Worm (Caenorhabditis elegans): ENCODE data around the gene npp-25.

npp-25 gene

DNA sequence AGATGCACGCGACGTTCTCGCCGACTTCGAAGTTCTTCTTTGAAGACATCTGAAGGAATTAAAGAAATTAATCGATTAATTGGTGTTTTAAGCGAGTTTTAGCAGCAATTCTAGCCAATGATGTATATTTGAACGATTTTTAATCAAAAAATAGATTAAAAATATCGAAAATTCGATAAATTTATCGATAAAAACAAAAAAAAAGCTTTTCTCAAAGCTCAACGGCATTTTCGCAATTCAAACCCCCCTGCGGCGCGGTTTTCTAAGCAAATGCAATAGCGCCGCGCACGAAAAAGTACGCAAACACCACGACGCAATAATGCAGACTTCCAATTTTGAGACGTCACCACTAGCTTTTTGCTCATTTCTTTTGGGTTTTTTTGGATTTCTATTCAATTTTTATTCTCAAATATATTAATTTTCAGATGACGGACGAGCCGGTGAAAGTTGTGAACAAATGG lies 51.2 kb downstream of the npp-25 start, which contains the start of the genes mrg-1 and spcs-2 (continued):
- peak; percentile 79 for TF ChIP-seq pha-4 (tag; optimal IDR thresholded peaks at IDR 0.05)
- TF ChIP-seq nhr-28 (tag; optimal IDR thresholded peaks at IDR 0.05) = peak; percentile 36
- no peak for TF ChIP-seq snpc-4 (tag; optimal IDR thresholded peaks at IDR 0.05)
- peak; percentile 51 for TF ChIP-seq blmp-1 (tag; optimal IDR thresholded peaks at IDR 0.05)
- no peak for TF ChIP-seq elt-3 (tag; optimal IDR thresholded peaks at IDR 0.05)
- TF ChIP-seq nhr-237 (tag; optimal IDR thresholded peaks at IDR 0.05) = peak; percentile 91
- TF ChIP-seq flh-1 (GFP tag; optimal IDR thresholded peaks at IDR 0.05) = no peak
- TF ChIP-seq tbx-8 (GFP tag; optimal IDR thresholded peaks at IDR 0.05) = peak; percentile 36
- TF ChIP-seq unc-120 (tag; optimal IDR thresholded peaks at IDR 0.05; ENCODE audit: poor library complexity, severe bottlenecking) = peak; percentile 95
- TF ChIP-seq mls-2 (tag; optimal IDR thresholded peaks at IDR 0.05) = peak; percentile 84
- TF ChIP-seq mab-5 (tag; optimal IDR thresholded peaks at IDR 0.05) = no peak
- no peak for TF ChIP-seq unc-62 (GFP tag; optimal IDR thresholded peaks at IDR 0.05)
